Worm (Caenorhabditis elegans) whole organism, young adult: Measurements from ENCODE around the gene maoc-1.
A peak's percentile ranks its signal among the peaks of the same experiment; 100 is the strongest.

Source experiments
- B0019.2 ChIP-seq: fragments of 200-800 bp; sonication (Bioruptor generic); conservative IDR thresholded peaks from 2 replicates; pipeline ENCODE4 v1.3.6; 2022; ENCODE audit warnings: missing genetic modification reagents, missing genetic modification characterization, missing compliant biosample characterization
- B0261.1 ChIP-seq: sonication (generic microtip); optimal IDR thresholded peaks from 2 replicates; lab custom pipeline; 2016; ENCODE audit warnings: mild to moderate bottlenecking, missing genetic modification characterization, moderate library complexity, missing compliant biosample characterization
- C06A6.2 ChIP-seq: fragments of 200-800 bp; sonication (Bioruptor generic); conservative IDR thresholded peaks from 2 replicates; pipeline ENCODE4 v1.3.6; 2022; ENCODE audit warnings: missing genetic modification characterization, missing compliant biosample characterization
- D2030.7 ChIP-seq: fragments of 200-800 bp; sonication (Bioruptor generic); IDR thresholded peaks from 2 replicates; pipeline ENCODE4 v1.3.6; 2022; ENCODE audit warnings: missing genetic modification reagents, missing genetic modification characterization, missing compliant biosample characterization
- F10E7.11 ChIP-seq: sonication (generic microtip); optimal IDR thresholded peaks from 2 replicates; lab custom pipeline; 2017; ENCODE audit warnings: mild to moderate bottlenecking, missing genetic modification characterization, moderate library complexity, missing compliant biosample characterization
- F33H1.4 ChIP-seq: fragments of 200-800 bp; sonication (Bioruptor generic); IDR thresholded peaks from 2 replicates; pipeline ENCODE4 v1.3.6; 2022; ENCODE audit warnings: missing genetic modification reagents, missing genetic modification characterization, missing compliant biosample characterization
- F39B2.1 ChIP-seq: fragments of 200-800 bp; sonication (Bioruptor generic); IDR thresholded peaks from 2 replicates; pipeline ENCODE4 v1.3.6; 2022; ENCODE audit warnings: missing genetic modification reagents, missing genetic modification characterization, missing compliant biosample characterization
- F49E8.2 ChIP-seq: sonication (generic microtip); optimal IDR thresholded peaks from 3 replicates; lab custom pipeline; 2017; ENCODE audit warnings: missing genetic modification characterization, mild to moderate bottlenecking, missing compliant biosample characterization, antibody characterized with exemption, moderate library complexity; ENCODE audit not compliant: insufficient read depth
- F52B5.7 ChIP-seq: sonication (generic microtip); optimal IDR thresholded peaks from 2 replicates; lab custom pipeline; 2016; ENCODE audit warnings: mild to moderate bottlenecking, missing genetic modification characterization, missing compliant biosample characterization
- F57A8.1 ChIP-seq: fragments of 200-800 bp; sonication (Bioruptor generic); optimal IDR thresholded peaks from 2 replicates; lab custom pipeline; 2018; ENCODE audit warnings: mild to moderate bottlenecking, missing genetic modification characterization, moderate library complexity, missing compliant biosample characterization
- K12H6.12 ChIP-seq: fragments of 200-800 bp; sonication (Bioruptor generic); optimal IDR thresholded peaks from 2 replicates; lab custom pipeline; 2018; ENCODE audit warnings: mild to moderate bottlenecking, missing genetic modification characterization, missing compliant biosample characterization
- T26A5.8 ChIP-seq: sonication (generic microtip); optimal IDR thresholded peaks from 2 replicates; lab custom pipeline; 2016; ENCODE audit warnings: missing genetic modification characterization, missing compliant biosample characterization
- Y53G8AR.9 ChIP-seq: fragments of 200-800 bp; sonication (Bioruptor generic); conservative IDR thresholded peaks from 2 replicates; pipeline ENCODE4 v1.3.6; 2022; ENCODE audit warnings: missing genetic modification reagents, missing genetic modification characterization, missing compliant biosample characterization
- Y56A3A.18 ChIP-seq: fragments of 200-800 bp; sonication (Bioruptor generic); IDR thresholded peaks from 2 replicates; pipeline ENCODE4 v1.3.6; 2022; ENCODE audit warnings: missing genetic modification reagents, missing genetic modification characterization, missing compliant biosample characterization
- Y79H2A.3 ChIP-seq: fragments of 200-800 bp; sonication (Bioruptor generic); conservative IDR thresholded peaks from 2 replicates; pipeline ENCODE4 v1.3.6; 2022; ENCODE audit warnings: missing genetic modification reagents, missing genetic modification characterization, missing compliant biosample characterization
- Y95B8A.8 ChIP-seq: fragments of 200-800 bp; sonication (Bioruptor generic); IDR thresholded peaks from 2 replicates; pipeline ENCODE4 v1.3.6; 2022; ENCODE audit warnings: missing genetic modification reagents, missing genetic modification characterization, missing compliant biosample characterization
- aptf-3 ChIP-seq: fragments of 200-800 bp; sonication (Bioruptor generic); IDR thresholded peaks from 2 replicates; pipeline ENCODE4 v1.3.6; 2022; ENCODE audit warnings: missing genetic modification characterization, missing compliant biosample characterization
- atf-7 ChIP-seq: sonication (generic microtip); optimal IDR thresholded peaks from 2 replicates; lab custom pipeline; 2017; ENCODE audit warnings: mild to moderate bottlenecking, missing genetic modification characterization, missing compliant biosample characterization
- attf-5 ChIP-seq: fragments of 200-800 bp; sonication (Bioruptor generic); optimal IDR thresholded peaks from 2 replicates; lab custom pipeline; 2018; ENCODE audit warnings: mild to moderate bottlenecking, missing genetic modification characterization, missing compliant biosample characterization
- attf-6 ChIP-seq: fragments of 200-800 bp; sonication (Bioruptor generic); IDR thresholded peaks from 2 replicates; pipeline ENCODE4 v1.3.6; 2022; ENCODE audit warnings: missing genetic modification reagents, missing genetic modification characterization, missing compliant biosample characterization
- cebp-1 ChIP-seq, 2 experiments: fragments of 200-800 bp in 1 of 2; sonication (Bioruptor generic) in 1 of 2; sonication (generic microtip) in 1 of 2; IDR thresholded peaks in 1 of 2; optimal IDR thresholded peaks in 1 of 2; 2 replicates each; pipeline versions ENCODE4 v1.3.6 to Lab custom; 2017 to 2022; ENCODE audit warnings: missing compliant biosample characterization in 2 of 2, missing genetic modification characterization in 2 of 2, mild to moderate bottlenecking in 1 of 2, missing genetic modification reagents in 1 of 2, moderate library complexity in 1 of 2
- cebp-2 ChIP-seq: fragments of 200-800 bp; sonication (Bioruptor generic); IDR thresholded peaks from 2 replicates; pipeline ENCODE4 v1.3.6; 2022; ENCODE audit warnings: missing genetic modification characterization, missing compliant biosample characterization
- ceh-100 ChIP-seq: fragments of 200-800 bp; sonication (Bioruptor generic); IDR thresholded peaks from 2 replicates; pipeline ENCODE4 v1.3.6; 2022; ENCODE audit warnings: missing genetic modification reagents, missing genetic modification characterization, missing compliant biosample characterization
- ceh-58 ChIP-seq: fragments of 200-800 bp; sonication (Bioruptor generic); IDR thresholded peaks from 2 replicates; pipeline ENCODE4 v1.3.6; 2022; ENCODE audit warnings: missing genetic modification characterization, missing compliant biosample characterization
- ceh-79 ChIP-seq: sonication (generic microtip); optimal IDR thresholded peaks from 2 replicates; lab custom pipeline; 2017; ENCODE audit warnings: mild to moderate bottlenecking, missing genetic modification characterization, missing compliant biosample characterization
- ceh-91 ChIP-seq: fragments of 200-800 bp; sonication (Bioruptor generic); IDR thresholded peaks from 2 replicates; pipeline ENCODE4 v1.3.6; 2022; ENCODE audit warnings: missing genetic modification reagents, missing genetic modification characterization, missing compliant biosample characterization
- egl-18 ChIP-seq: fragments of 200-800 bp; sonication (Bioruptor generic); IDR thresholded peaks from 2 replicates; pipeline ENCODE4 v1.3.6; 2022; ENCODE audit warnings: missing genetic modification reagents, missing genetic modification characterization, missing compliant biosample characterization
- egl-44 ChIP-seq: fragments of 200-800 bp; sonication (Bioruptor generic); IDR thresholded peaks from 2 replicates; pipeline ENCODE4 v1.3.6; 2022; ENCODE audit warnings: missing genetic modification reagents, missing genetic modification characterization, missing compliant biosample characterization
- egrh-3 ChIP-seq: fragments of 200-800 bp; sonication (Bioruptor generic); IDR thresholded peaks from 2 replicates; pipeline ENCODE4 v1.3.6; 2022; ENCODE audit warnings: missing genetic modification reagents, missing genetic modification characterization, missing compliant biosample characterization
- hrde-1 ChIP-seq: sonication (generic microtip); optimal IDR thresholded peaks from 2 replicates; lab custom pipeline; 2016; ENCODE audit warnings: missing genetic modification characterization, mild to moderate bottlenecking, missing compliant biosample characterization, moderate library complexity, missing genotype, missing genetic modification reagents, borderline replicate concordance
- hsf-1 ChIP-seq: fragments of 200-800 bp; sonication (Bioruptor generic); IDR thresholded peaks from 2 replicates; pipeline ENCODE4 v1.3.6; 2022; ENCODE audit warnings: missing genetic modification reagents, missing genetic modification characterization, missing compliant biosample characterization
- lag-1 ChIP-seq: fragments of 200-800 bp; sonication (Bioruptor generic); IDR thresholded peaks from 2 replicates; pipeline ENCODE4 v1.3.6; 2022; ENCODE audit warnings: missing genetic modification reagents, missing genetic modification characterization, missing compliant biosample characterization
- let-607 ChIP-seq, 2 experiments: fragments of 200-800 bp in 1 of 2; sonication (Bioruptor generic) in 1 of 2; sonication (generic microtip) in 1 of 2; optimal IDR thresholded peaks; 2 replicates each; lab custom pipeline; 2016 to 2018; ENCODE audit warnings: mild to moderate bottlenecking in 2 of 2, missing compliant biosample characterization in 2 of 2, missing genetic modification characterization in 2 of 2, moderate library complexity in 2 of 2, missing genotype in 1 of 2
- lin-35 ChIP-seq, 3 experiments: fragments of 150-350 bp in 2 of 3; sonication (generic microtip) in 1 of 3; optimal IDR thresholded peaks; 2 replicates each; lab custom pipeline; 2014 to 2018; ENCODE audit warnings: missing biosample characterization in 3 of 3, missing genetic modification characterization in 3 of 3, missing genetic modification reagents in 3 of 3
- madf-3 ChIP-seq: fragments of 200-800 bp; sonication (Bioruptor generic); IDR thresholded peaks from 2 replicates; pipeline ENCODE4 v1.3.6; 2022; ENCODE audit warnings: missing genetic modification reagents, missing genetic modification characterization, missing compliant biosample characterization
- madf-8 ChIP-seq: fragments of 200-800 bp; sonication (Bioruptor generic); conservative IDR thresholded peaks from 2 replicates; pipeline ENCODE4 v1.3.6; 2022; ENCODE audit warnings: missing genetic modification reagents, missing genetic modification characterization, missing compliant biosample characterization
- mcd-1 ChIP-seq: fragments of 200-800 bp; sonication (Bioruptor generic); IDR thresholded peaks from 2 replicates; pipeline ENCODE4 v1.3.6; 2022; ENCODE audit warnings: missing genetic modification reagents, missing genetic modification characterization, missing compliant biosample characterization
- mxl-1 ChIP-seq: sonication (generic microtip); optimal IDR thresholded peaks from 2 replicates; lab custom pipeline; 2016; ENCODE audit warnings: missing genetic modification characterization, missing compliant biosample characterization
- nhr-120 ChIP-seq: fragments of 200-800 bp; sonication (Bioruptor generic); IDR thresholded peaks from 2 replicates; pipeline ENCODE4 v1.3.6; 2022; ENCODE audit warnings: missing genetic modification characterization, missing compliant biosample characterization
- pbrm-1 ChIP-seq: fragments of 200-800 bp; sonication (Bioruptor generic); IDR thresholded peaks from 2 replicates; pipeline ENCODE4 v1.3.6; 2022; ENCODE audit warnings: missing genetic modification reagents, missing genetic modification characterization, missing compliant biosample characterization
- rec-8 ChIP-seq, 2 experiments: sonication (generic microtip); optimal IDR thresholded peaks; 2 replicates each; lab custom pipeline; 2016; ENCODE audit warnings: mild to moderate bottlenecking in 2 of 2, missing genetic modification characterization in 2 of 2, missing genetic modification reagents in 2 of 2, missing genotype in 2 of 2, missing biosample characterization in 1 of 2, missing compliant biosample characterization in 1 of 2, moderate library complexity in 1 of 2
- rpc-1 ChIP-seq, 2 experiments: fragments of 150-350 bp in 1 of 2; sonication (generic microtip) in 1 of 2; optimal IDR thresholded peaks; 2 replicates each; lab custom pipeline; 2014 to 2018; ENCODE audit warnings: missing biosample characterization in 1 of 2, missing genetic modification characterization in 1 of 2, missing genetic modification reagents in 1 of 2, missing genotype in 1 of 2
- zfh-2 ChIP-seq: fragments of 200-800 bp; sonication (Bioruptor generic); conservative IDR thresholded peaks from 2 replicates; pipeline ENCODE4 v1.3.6; 2022; ENCODE audit warnings: missing genetic modification reagents, missing genetic modification characterization, missing compliant biosample characterization
- zim-3 ChIP-seq: sonication (generic microtip); optimal IDR thresholded peaks from 2 replicates; lab custom pipeline; 2017; ENCODE audit warnings: mild to moderate bottlenecking, missing genetic modification characterization, moderate library complexity, missing compliant biosample characterization
- ztf-26 ChIP-seq: sonication (generic microtip); optimal IDR thresholded peaks from 2 replicates; lab custom pipeline; 2017; ENCODE audit warnings: missing genetic modification characterization, missing compliant biosample characterization
- ztf-28 ChIP-seq: fragments of 200-800 bp; sonication (Bioruptor generic); IDR thresholded peaks from 2 replicates; pipeline ENCODE4 v1.3.6; 2022; ENCODE audit warnings: missing genetic modification reagents, missing genetic modification characterization, missing compliant biosample characterization

The maoc-1 gene

DNA sequence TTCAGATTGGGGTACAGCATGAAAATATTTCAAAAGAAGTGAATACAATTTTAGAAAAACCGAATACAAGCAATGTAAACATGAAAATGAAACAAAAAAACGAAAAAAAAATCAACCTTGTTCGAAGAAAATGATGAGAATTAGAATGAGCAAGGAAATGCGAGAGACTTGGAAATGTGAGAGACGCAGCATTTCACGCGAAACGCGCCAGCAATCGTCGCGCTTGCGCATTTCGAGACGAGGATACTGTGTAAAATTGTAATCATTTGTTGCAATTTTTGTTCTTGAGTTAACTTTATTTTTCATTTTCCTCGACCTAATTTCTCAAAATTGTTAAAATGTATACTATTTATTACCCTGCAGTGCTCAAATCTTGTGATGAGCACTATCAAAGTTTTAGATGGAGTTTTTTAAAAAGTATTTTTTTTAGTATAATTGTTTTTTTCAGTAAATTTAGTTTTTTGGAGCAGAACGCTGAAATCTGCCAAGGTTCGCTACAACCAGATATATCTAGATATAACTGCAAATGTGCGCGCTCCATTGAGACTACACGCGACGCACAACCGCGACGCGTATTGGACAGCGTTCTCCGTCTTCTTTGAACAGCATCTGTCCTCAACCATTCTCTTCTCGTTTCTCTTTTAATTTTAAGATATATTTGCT is 44.0 kb upstream of the maoc-1 start, which contains the start of gene fust-1 (continued):
- TF ChIP-seq F49E8.2 (peak; percentile 83), mcd-1 (peak; percentile 97), madf-3 (GFP tag; lab: Robert Waterston, UW) (peak; percentile 95), lag-1 (GFP tag; lab: Robert Waterston, UW) (no peak), zim-3 (tag; lab: Kevin White, UChicago) (no peak), nhr-120 (GFP tag; lab: Robert Waterston, UW) (no peak), rec-8 (tag; optimal IDR thresholded peaks at IDR 0.05; lab: Kevin White, UChicago) (peak in 1 of 2 experiments; percentile 10), F52B5.7 (tag; lab: Kevin White, UChicago) (peak; percentile 17), egl-44 (GFP tag; lab: Robert Waterston, UW) (peak; percentile 75; the same call in 1 of the 2 replicates), lin-35 (GFP tag; optimal IDR thresholded peaks at IDR 0.05; lab: Kevin White, UChicago) (peak in 2 of 3 experiments; percentile 80 to 93), attf-5 (GFP tag; lab: Kevin White, UChicago) (peak; percentile 99), madf-8 (GFP tag; lab: Robert Waterston, UW) (peak; percentile 86), atf-7 (peak; percentile 84), cebp-2 (GFP tag; lab: Robert Waterston, UW) (0 out of 2 replicates have a peak, but pooled peaks have one; percentile 60), egl-18 (GFP tag; lab: Robert Waterston, UW) (peak; percentile 81), aptf-3 (GFP tag; lab: Robert Waterston, UW) (no peak), cebp-1 (GFP tag; IDR thresholded peaks at IDR 0.05; lab: Robert Waterston, UW) (peak; percentile 29; the same call in 1 of the 2 replicates), cebp-1 (tag; optimal IDR thresholded peaks at IDR 0.05; lab: Kevin White, UChicago) (peak; percentile 93), let-607 (tag; optimal IDR thresholded peaks at IDR 0.05; lab: Kevin White, UChicago) (peak; percentile 54 to 78), B0019.2 (GFP tag; lab: Robert Waterston, UW) (peak; percentile 69), hsf-1 (peak; percentile 88), ceh-91 (peak; percentile 88), ztf-28 (no peak), ceh-58 (GFP tag; lab: Robert Waterston, UW) (no peak), B0261.1 (tag; lab: Kevin White, UChicago) (peak; percentile 27), Y53G8AR.9 (GFP tag; lab: Robert Waterston, UW) (peak; percentile 98), T26A5.8 (no peak), F39B2.1 (GFP tag; lab: Robert Waterston, UW) (peak; percentile 82; the same call in 1 of the 2 replicates), hrde-1 (tag; lab: Kevin White, UChicago) (peak; percentile 74), rpc-1 (optimal IDR thresholded peaks at IDR 0.05; lab: Kevin White, UChicago) (no peak), rpc-1 (tag; optimal IDR thresholded peaks at IDR 0.05; lab: Kevin White, UChicago) (no peak), Y95B8A.8 (GFP tag; lab: Robert Waterston, UW) (peak; percentile 93), F57A8.1 (no peak), pbrm-1 (GFP tag; lab: Robert Waterston, UW) (peak; percentile 95), ceh-79 (tag; lab: Kevin White, UChicago) (no peak), Y56A3A.18 (peak; percentile 87), F10E7.11 (tag; lab: Kevin White, UChicago) (no peak), K12H6.12 (tag; lab: Kevin White, UChicago) (peak; percentile 88), F33H1.4 (peak; percentile 82), egrh-3 (GFP tag; lab: Robert Waterston, UW) (no peak; the same call in 1 of the 2 replicates), ztf-26 (tag; lab: Kevin White, UChicago) (peak; percentile 88), mxl-1 (tag; lab: Kevin White, UChicago) (no peak), D2030.7 (GFP tag; lab: Robert Waterston, UW) (peak; percentile 89), ceh-100 (GFP tag; lab: Robert Waterston, UW) (peak; percentile 88), Y79H2A.3 (GFP tag; lab: Robert Waterston, UW) (no peak), C06A6.2 (GFP tag; lab: Robert Waterston, UW) (peak; percentile 88), attf-6 (GFP tag; lab: Robert Waterston, UW) (peak; percentile 85), zfh-2 (GFP tag; lab: Robert Waterston, UW) (no peak)
